Fruit fly (Drosophila melanogaster): Measurements from ENCODE around the gene bru3.

DNA sequence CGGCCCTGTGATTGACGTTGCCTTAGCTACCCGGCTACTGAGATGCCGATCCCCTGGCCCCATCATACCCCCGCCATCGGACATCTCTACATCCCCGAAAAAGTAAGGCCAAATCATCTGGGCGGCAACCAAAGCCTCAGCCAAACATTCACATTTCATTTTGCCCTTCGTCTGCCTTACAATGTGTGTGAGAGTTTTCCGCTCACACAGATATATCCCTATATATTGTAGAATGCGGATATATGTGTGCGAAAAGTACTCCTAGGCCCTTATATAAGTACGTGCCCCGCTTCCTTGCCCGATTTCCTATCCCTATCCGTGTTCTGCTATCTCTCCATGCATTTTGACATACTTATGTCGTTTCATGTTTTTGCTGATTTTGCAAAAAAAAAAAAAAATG, 129.6 kb downstream of the bru3 start:
- TF ChIP-seq CG8478 (optimal IDR thresholded peaks at IDR 0.05) (no peak), CTCF (optimal IDR thresholded peaks at IDR 0.05) (no peak)

Data from S2 (cell line).